Fruit fly (Drosophila melanogaster) whole organism, prepupa: ENCODE results near the gene CG3984.

Source experiments
- Blimp-1 ChIP-seq: fragments of 200-800 bp; sonication (Bioruptor generic); optimal IDR thresholded peaks from 3 replicates; lab custom pipeline; 2017; ENCODE audit warnings: missing biosample characterization, missing genetic modification characterization, mild to moderate bottlenecking, moderate library complexity, missing genetic modification reagents
- CG11294 ChIP-seq: fragments of 200-800 bp; sonication (Bioruptor generic); IDR thresholded peaks from 2 replicates; pipeline ENCODE4 v1.3.6; 2022; ENCODE audit warnings: missing biosample characterization, missing genetic modification characterization
- CG11762 ChIP-seq: fragments of 200-800 bp; sonication (Bioruptor generic); optimal IDR thresholded peaks from 3 replicates; lab custom pipeline; 2016; ENCODE audit warnings: missing biosample characterization, missing genetic modification characterization; ENCODE audit not compliant: insufficient read depth
- CG11902 ChIP-seq: fragments of 200-800 bp; sonication (Bioruptor generic); optimal IDR thresholded peaks from 3 replicates; lab custom pipeline; 2016; ENCODE audit warnings: missing biosample characterization, missing genetic modification characterization
- CG15336 ChIP-seq: fragments of 200-800 bp; sonication (Bioruptor generic); IDR thresholded peaks from 2 replicates; pipeline ENCODE4 v1.3.6; 2022; ENCODE audit warnings: missing biosample characterization, missing genetic modification characterization
- CG1621 ChIP-seq: fragments of 200-800 bp; sonication (Bioruptor generic); optimal IDR thresholded peaks from 3 replicates; lab custom pipeline; 2018; ENCODE audit warnings: missing biosample characterization, mild to moderate bottlenecking, missing genetic modification characterization
- CG16779 ChIP-seq: fragments of 200-800 bp; sonication (Bioruptor generic); optimal IDR thresholded peaks from 3 replicates; lab custom pipeline; 2017; ENCODE audit warnings: missing biosample characterization, mild to moderate bottlenecking, missing genetic modification characterization
- CG3032 ChIP-seq: fragments of 200-800 bp; optimal IDR thresholded peaks from 2 replicates; lab custom pipeline; 2019; ENCODE audit warnings: missing biosample characterization, mild to moderate bottlenecking, missing genetic modification characterization, moderate library complexity
- CG32006 ChIP-seq: fragments of 200-800 bp; sonication (Bioruptor generic); optimal IDR thresholded peaks from 3 replicates; lab custom pipeline; 2017; ENCODE audit warnings: missing biosample characterization, mild to moderate bottlenecking, missing genetic modification characterization
- CG3919 ChIP-seq: fragments of 200-800 bp; sonication (Bioruptor generic); optimal IDR thresholded peaks from 3 replicates; lab custom pipeline; 2016; ENCODE audit warnings: missing biosample characterization, missing genetic modification characterization
- CG4318 ChIP-seq: fragments of 200-800 bp; sonication (Bioruptor generic); optimal IDR thresholded peaks from 3 replicates; lab custom pipeline; 2017; ENCODE audit warnings: missing biosample characterization, mild to moderate bottlenecking, missing genetic modification characterization
- CG6792 ChIP-seq: fragments of 200-800 bp; sonication (Bioruptor generic); optimal IDR thresholded peaks from 3 replicates; lab custom pipeline; 2016; ENCODE audit warnings: missing biosample characterization, missing genetic modification characterization
- CG6808 ChIP-seq: fragments of 200-800 bp; sonication (Bioruptor generic); optimal IDR thresholded peaks from 3 replicates; lab custom pipeline; 2017; ENCODE audit warnings: missing biosample characterization, missing genetic modification characterization, mild to moderate bottlenecking, moderate library complexity, missing genetic modification reagents
- CG6854 ChIP-seq: fragments of 200-800 bp; sonication (Bioruptor generic); optimal IDR thresholded peaks from 2 replicates; lab custom pipeline; 2017; ENCODE audit warnings: missing biosample characterization, mild to moderate bottlenecking, missing genetic modification characterization
- CG8119 ChIP-seq: fragments of 200-800 bp; sonication (Bioruptor generic); IDR thresholded peaks from 3 replicates; pipeline ENCODE4 v1.3.6; 2022; ENCODE audit warnings: missing biosample characterization, missing genetic modification characterization
- CG8319 ChIP-seq: fragments of 200-800 bp; sonication (Bioruptor generic); optimal IDR thresholded peaks from 3 replicates; lab custom pipeline; 2016; ENCODE audit warnings: missing biosample characterization, missing genetic modification characterization
- CG9139 ChIP-seq: fragments of 200-800 bp; sonication (Bioruptor generic); optimal IDR thresholded peaks from 3 replicates; lab custom pipeline; 2017; ENCODE audit warnings: missing biosample characterization, mild to moderate bottlenecking, missing genetic modification characterization
- Eip75B ChIP-seq: fragments of 200-800 bp; sonication (Bioruptor generic); optimal IDR thresholded peaks from 3 replicates; lab custom pipeline; 2016; ENCODE audit warnings: missing biosample characterization, missing genetic modification characterization
- Eip78C ChIP-seq: fragments of 200-800 bp; sonication (Bioruptor generic); peaks from one replicate; lab custom pipeline; 2016; ENCODE audit warnings: missing biosample characterization, missing genetic modification characterization
- Eip93F ChIP-seq: fragments of 200-800 bp; sonication (Bioruptor generic); optimal IDR thresholded peaks from 2 replicates; lab custom pipeline; 2016; ENCODE audit warnings: missing biosample characterization, mild to moderate bottlenecking, missing genetic modification characterization
- Ets21C ChIP-seq: fragments of 200-800 bp; sonication (Bioruptor generic); optimal IDR thresholded peaks from 3 replicates; lab custom pipeline; 2016; ENCODE audit warnings: missing biosample characterization, missing genetic modification characterization
- Ets96B ChIP-seq: fragments of 200-800 bp; optimal IDR thresholded peaks from 2 replicates; lab custom pipeline; 2019; ENCODE audit warnings: missing biosample characterization, mild to moderate bottlenecking, missing genetic modification characterization, moderate library complexity
- Gug ChIP-seq: fragments of 200-800 bp; sonication (Bioruptor generic); IDR thresholded peaks from 2 replicates; pipeline ENCODE4 v1.3.6; 2022; ENCODE audit warnings: missing biosample characterization, missing genetic modification characterization
- Hr38 ChIP-seq: sonication (Bioruptor generic); optimal IDR thresholded peaks from 2 replicates; lab custom pipeline; 2016; ENCODE audit warnings: missing biosample characterization, missing genetic modification characterization
- Lpt ChIP-seq: fragments of 200-800 bp; sonication (Bioruptor generic); optimal IDR thresholded peaks from 3 replicates; lab custom pipeline; 2016; ENCODE audit warnings: missing biosample characterization, missing genetic modification characterization
- Met ChIP-seq: fragments of 200-800 bp; sonication (Bioruptor generic); optimal IDR thresholded peaks from 3 replicates; lab custom pipeline; 2016; ENCODE audit warnings: missing biosample characterization, missing genetic modification characterization
- OdsH ChIP-seq: fragments of 200-800 bp; sonication (Bioruptor generic); optimal IDR thresholded peaks from 3 replicates; lab custom pipeline; 2016; ENCODE audit warnings: missing biosample characterization, missing genetic modification characterization
- Smox ChIP-seq: fragments of 200-800 bp; sonication (Bioruptor generic); optimal IDR thresholded peaks from 3 replicates; lab custom pipeline; 2016; ENCODE audit warnings: missing biosample characterization, missing genetic modification characterization
- Sox102F ChIP-seq: fragments of 200-800 bp; sonication (Bioruptor generic); optimal IDR thresholded peaks from 2 replicates; lab custom pipeline; 2016; ENCODE audit warnings: missing biosample characterization, mild to moderate bottlenecking, missing genetic modification characterization
- Sox14 ChIP-seq: fragments of 200-800 bp; sonication (Bioruptor generic); optimal IDR thresholded peaks from 3 replicates; lab custom pipeline; 2016; ENCODE audit warnings: missing biosample characterization, missing genetic modification characterization
- Sox15 ChIP-seq: fragments of 200-800 bp; sonication (Bioruptor generic); optimal IDR thresholded peaks from 3 replicates; lab custom pipeline; 2016; ENCODE audit warnings: missing biosample characterization, missing genetic modification characterization
- achi ChIP-seq: fragments of 200-800 bp; sonication (Bioruptor generic); optimal IDR thresholded peaks from 3 replicates; lab custom pipeline; 2016; ENCODE audit warnings: missing biosample characterization, missing genetic modification characterization
- acj6 ChIP-seq: fragments of 200-800 bp; sonication (Bioruptor generic); optimal IDR thresholded peaks from 3 replicates; lab custom pipeline; 2016; ENCODE audit warnings: missing biosample characterization, missing genetic modification characterization
- cyc ChIP-seq: fragments of 200-800 bp; sonication (Bioruptor generic); optimal IDR thresholded peaks from 3 replicates; lab custom pipeline; 2016; ENCODE audit warnings: missing biosample characterization, missing genetic modification characterization
- dac ChIP-seq: fragments of 200-800 bp; sonication (Bioruptor generic); optimal IDR thresholded peaks from 2 replicates; lab custom pipeline; 2017; ENCODE audit warnings: missing biosample characterization, mild to moderate bottlenecking, missing genetic modification characterization
- dsx ChIP-seq: fragments of 200-800 bp; optimal IDR thresholded peaks from 3 replicates; lab custom pipeline; 2019; ENCODE audit warnings: missing biosample characterization, mild to moderate bottlenecking, missing genetic modification characterization, moderate library complexity; ENCODE audit not compliant: poor library complexity, severe bottlenecking
- eg ChIP-seq: fragments of 200-800 bp; sonication (Bioruptor generic); IDR thresholded peaks from 3 replicates; pipeline ENCODE4 v1.3.6; 2022; ENCODE audit warnings: missing biosample characterization, missing genetic modification characterization
- esn ChIP-seq: fragments of 200-800 bp; sonication (Bioruptor generic); optimal IDR thresholded peaks from 2 replicates; lab custom pipeline; 2016; ENCODE audit warnings: missing biosample characterization, mild to moderate bottlenecking, missing genetic modification characterization, moderate library complexity
- fd59A ChIP-seq: fragments of 200-800 bp; sonication (Bioruptor generic); optimal IDR thresholded peaks from 2 replicates; lab custom pipeline; 2017; ENCODE audit warnings: missing biosample characterization, mild to moderate bottlenecking, missing genetic modification characterization, missing genetic modification reagents
- fd85E ChIP-seq: fragments of 200-800 bp; sonication (Bioruptor generic); optimal IDR thresholded peaks from 3 replicates; lab custom pipeline; 2016; ENCODE audit warnings: missing biosample characterization, missing genetic modification characterization
- fkh ChIP-seq: fragments of 200-800 bp; sonication (Bioruptor generic); optimal IDR thresholded peaks from 3 replicates; lab custom pipeline; 2017; ENCODE audit warnings: missing biosample characterization, mild to moderate bottlenecking, missing genetic modification characterization, moderate library complexity
- net ChIP-seq: fragments of 200-800 bp; sonication (Bioruptor generic); optimal IDR thresholded peaks from 3 replicates; lab custom pipeline; 2016; ENCODE audit warnings: missing biosample characterization, missing genetic modification characterization
- pdm3 ChIP-seq: fragments of 200-800 bp; sonication (Bioruptor generic); optimal IDR thresholded peaks from 3 replicates; lab custom pipeline; 2016; ENCODE audit warnings: missing biosample characterization, missing genetic modification characterization
- spab ChIP-seq: fragments of 200-800 bp; sonication (Bioruptor generic); optimal IDR thresholded peaks from 2 replicates; lab custom pipeline; 2017; ENCODE audit warnings: missing biosample characterization, mild to moderate bottlenecking, missing genetic modification characterization, missing genetic modification reagents
- ss ChIP-seq, 2 experiments: fragments of 200-800 bp; sonication (Bioruptor generic); optimal IDR thresholded peaks; 2 replicates in 1 of 2; 3 replicates in 1 of 2; lab custom pipeline; 2017 to 2018; ENCODE audit warnings: mild to moderate bottlenecking in 2 of 2, missing biosample characterization in 2 of 2, missing genetic modification characterization in 2 of 2, moderate library complexity in 1 of 2
- topi ChIP-seq: fragments of 200-800 bp; sonication (Bioruptor generic); optimal IDR thresholded peaks from 3 replicates; lab custom pipeline; 2016; ENCODE audit warnings: missing biosample characterization, missing genetic modification characterization
- vri ChIP-seq: fragments of 200-800 bp; sonication (Bioruptor generic); optimal IDR thresholded peaks from 3 replicates; lab custom pipeline; 2016; ENCODE audit warnings: missing biosample characterization, mild to moderate bottlenecking, missing genetic modification characterization

The CG3984 gene

dm6 chr3R:15089922-15090261 is 47.1 kb upstream of the CG3984 start (continued):
- peak; percentile 67 for TF ChIP-seq spab (GFP tag; lab: Kevin White, UChicago)
- peak; percentile 41 for TF ChIP-seq Sox15 (GFP tag; lab: Kevin White, UChicago)
- no peak for TF ChIP-seq CG16779 (tag; lab: Kevin White, UChicago)
- peak; percentile 79 for TF ChIP-seq acj6 (GFP tag; lab: Kevin White, UChicago)
- peak; percentile 74 for TF ChIP-seq CG3032
- no peak; the same call in 1 of the 2 replicates for TF ChIP-seq CG11294 (GFP tag; lab: Robert Waterston, UW)
- peak; percentile 56 for TF ChIP-seq CG15336 (GFP tag; lab: Robert Waterston, UW)
- peak; percentile 78 for TF ChIP-seq CG3919
- TF ChIP-seq CG1621 (tag; lab: Kevin White, UChicago), result peak; percentile 66
- no peak for TF ChIP-seq fkh (GFP tag; lab: Kevin White, UChicago)
- TF ChIP-seq CG8119, result peak; percentile 72
- TF ChIP-seq Met, result peak; percentile 55
- TF ChIP-seq CG11762, result peak; percentile 18
- peak; percentile 67 for TF ChIP-seq dsx (GFP tag; lab: Kevin White, UChicago)
- peak; percentile 45 for TF ChIP-seq cyc (GFP tag; lab: Kevin White, UChicago)
- TF ChIP-seq, all 60 proteins: peak for 47

dm6 chr3R:15091680-15092343 is 45.1 kb upstream of the CG3984 start:
- TF ChIP-seq CG11294 (GFP tag; lab: Robert Waterston, UW) (no peak), OdsH (no peak), fd59A (GFP tag; lab: Kevin White, UChicago) (peak; percentile 29), CG3919 (no peak), Ets96B (tag; lab: Kevin White, UChicago) (peak; percentile 35), CG6854 (peak; percentile 49), Smox (no peak), fd85E (GFP tag; lab: Kevin White, UChicago) (no peak), Ets21C (GFP tag; lab: Kevin White, UChicago) (no peak), achi (GFP tag; lab: Kevin White, UChicago) (peak; percentile 1), Sox102F (GFP tag; lab: Kevin White, UChicago) (no peak), CG8119 (peak; percentile 71), net (GFP tag; lab: Kevin White, UChicago) (peak; percentile 33), Hr38 (no peak), esn (GFP tag; lab: Kevin White, UChicago) (no peak), acj6 (GFP tag; lab: Kevin White, UChicago) (no peak), topi (GFP tag; lab: Kevin White, UChicago) (no peak), CG3032 (peak; percentile 39), CG8319 (GFP tag; lab: Kevin White, UChicago) (no peak), CG9139 (GFP tag; lab: Kevin White, UChicago) (peak; percentile 80), Sox14 (no peak), Eip93F (no peak), spab (GFP tag; lab: Kevin White, UChicago) (peak; percentile 56), CG16779 (tag; lab: Kevin White, UChicago) (peak; percentile 70), CG11762 (no peak), CG15336 (GFP tag; lab: Robert Waterston, UW) (peak; percentile 64), Gug (GFP tag; lab: Robert Waterston, UW) (0 out of 2 replicates have a peak, but pooled peaks have one; percentile 17), Met (no peak), pdm3 (GFP tag; lab: Kevin White, UChicago) (peak; percentile 27), Blimp-1 (GFP tag; lab: Kevin White, UChicago) (no peak), dac (GFP tag; lab: Kevin White, UChicago) (no peak), CG1621 (tag; lab: Kevin White, UChicago) (peak; percentile 73), CG32006 (GFP tag; lab: Kevin White, UChicago) (peak; percentile 7), CG4318 (GFP tag; lab: Kevin White, UChicago) (no peak), eg (GFP tag; lab: Robert Waterston, UW) (peak; percentile 81), ss (GFP tag; optimal IDR thresholded peaks at IDR 0.05; lab: Kevin White, UChicago) (peak; percentile 86 to 92), Sox15 (GFP tag; lab: Kevin White, UChicago) (no peak), Lpt (GFP tag; lab: Kevin White, UChicago) (peak; percentile 77), fkh (GFP tag; lab: Kevin White, UChicago) (peak; percentile 71), CG11902 (GFP tag; lab: Kevin White, UChicago) (no peak), vri (no peak), Eip78C (GFP tag; lab: Kevin White, UChicago) (peak; percentile 76), Eip75B (GFP tag; lab: Kevin White, UChicago) (peak; percentile 29), CG6808 (GFP tag; lab: Kevin White, UChicago) (peak; percentile 77), CG6792 (GFP tag; lab: Kevin White, UChicago) (no peak)
